Worm (Caenorhabditis elegans): ENCODE results near the gene nhr-48.

The nhr-48 gene

ce11 chrX:15721346-15721745 lies 13.3 kb downstream of the nhr-48 start, which contains the start of gene ZK662.5:
TSS of gene ZK662.5 (plus strand) at chrX:15721646.
- TF ChIP-seq egl-27 (tag; optimal IDR thresholded peaks at IDR 0.05) (no peak), fkh-2 (tag; optimal IDR thresholded peaks at IDR 0.05) (no peak), skn-1 (tag; optimal IDR thresholded peaks at IDR 0.05) (no peak)

ce11 chrX:15724994-15725393 lies 17.0 kb downstream of the nhr-48 start:
- TF ChIP-seq elt-1 (tag; optimal IDR thresholded peaks at IDR 0.05): no peak
- TF ChIP-seq pha-4 (tag; optimal IDR thresholded peaks at IDR 0.05): peak; percentile 78
- peak; percentile 74 for TF ChIP-seq snpc-4 (tag; optimal IDR thresholded peaks at IDR 0.05)
- peak; percentile 62 for TF ChIP-seq sea-2 (GFP tag; optimal IDR thresholded peaks at IDR 0.05)
- TF ChIP-seq aly-2 (tag; optimal IDR thresholded peaks at IDR 0.05): no peak
- TF ChIP-seq ceh-82 (tag; optimal IDR thresholded peaks at IDR 0.05): no peak
- TF ChIP-seq egl-27 (tag; optimal IDR thresholded peaks at IDR 0.05): no peak
- no peak for TF ChIP-seq nhr-77 (tag; optimal IDR thresholded peaks at IDR 0.05)
- TF ChIP-seq ama-1 (optimal IDR thresholded peaks at IDR 0.05): no peak
- no peak for TF ChIP-seq pqm-1 (tag; optimal IDR thresholded peaks at IDR 0.05)
- TF ChIP-seq unc-62 (GFP tag; optimal IDR thresholded peaks at IDR 0.05): no peak
- TF ChIP-seq ceh-28 (tag; optimal IDR thresholded peaks at IDR 0.05): no peak
- no peak for TF ChIP-seq eor-1 (tag; optimal IDR thresholded peaks at IDR 0.05)
- peak; percentile 27 for TF ChIP-seq skn-1 (tag; optimal IDR thresholded peaks at IDR 0.05)
- peak; percentile 46 for TF ChIP-seq hmg-11 (tag; optimal IDR thresholded peaks at IDR 0.05)
- no peak for TF ChIP-seq lsy-12 (tag; optimal IDR thresholded peaks at IDR 0.05)
- no peak for TF ChIP-seq mml-1 (tag; optimal IDR thresholded peaks at IDR 0.05)
- no peak for TF ChIP-seq nhr-11 (tag; optimal IDR thresholded peaks at IDR 0.05)
- no peak for TF ChIP-seq fkh-2 (tag; optimal IDR thresholded peaks at IDR 0.05)
- TF ChIP-seq ceh-16 (tag; optimal IDR thresholded peaks at IDR 0.05): no peak
- no peak for TF ChIP-seq nfya-1 (tag; optimal IDR thresholded peaks at IDR 0.05; ENCODE audit: insufficient read depth)
- TF ChIP-seq elt-3 (tag; optimal IDR thresholded peaks at IDR 0.05): no peak
- TF ChIP-seq mdl-1 (tag; optimal IDR thresholded peaks at IDR 0.05): no peak
- no peak for TF ChIP-seq nhr-28 (tag; optimal IDR thresholded peaks at IDR 0.05)
- no peak for TF ChIP-seq ceh-9 (tag; optimal IDR thresholded peaks at IDR 0.05)
- no peak for TF ChIP-seq tbx-2 (tag; optimal IDR thresholded peaks at IDR 0.05)
- peak; percentile 98 for TF ChIP-seq lin-15B (tag; optimal IDR thresholded peaks at IDR 0.05)
- no peak for TF ChIP-seq nhr-76 (tag; optimal IDR thresholded peaks at IDR 0.05)
- TF ChIP-seq ZK546.5 (tag; optimal IDR thresholded peaks at IDR 0.05): no peak
- no peak for TF ChIP-seq unc-39 (tag; optimal IDR thresholded peaks at IDR 0.05)
- peak; percentile 48 for TF ChIP-seq nhr-23 (tag; optimal IDR thresholded peaks at IDR 0.05)
- no peak for TF ChIP-seq nhr-67 (tag; optimal IDR thresholded peaks at IDR 0.05)
- no peak for TF ChIP-seq fkh-10 (GFP tag; optimal IDR thresholded peaks at IDR 0.05)
- no peak for TF ChIP-seq daf-12 (tag; optimal IDR thresholded peaks at IDR 0.05)
- TF ChIP-seq ztf-11 (tag; optimal IDR thresholded peaks at IDR 0.05): no peak
- no peak for TF ChIP-seq nhr-237 (tag; optimal IDR thresholded peaks at IDR 0.05)
- TF ChIP-seq zag-1 (tag; optimal IDR thresholded peaks at IDR 0.05): no peak
- TF ChIP-seq fos-1 (tag; optimal IDR thresholded peaks at IDR 0.05): no peak
- TF ChIP-seq egl-5 (tag; optimal IDR thresholded peaks at IDR 0.05): no peak
- TF ChIP-seq lin-39 (tag; optimal IDR thresholded peaks at IDR 0.05): no peak
- TF ChIP-seq nhr-12 (tag; optimal IDR thresholded peaks at IDR 0.05): no peak
- no peak for TF ChIP-seq ztf-4 (tag; optimal IDR thresholded peaks at IDR 0.05)
- TF ChIP-seq nhr-43 (tag; optimal IDR thresholded peaks at IDR 0.05; ENCODE audit: poor library complexity, severe bottlenecking): no peak
- peak; percentile 68 for TF ChIP-seq nhr-25 (tag; optimal IDR thresholded peaks at IDR 0.05)
- no peak for TF ChIP-seq R02D3.7 (tag; optimal IDR thresholded peaks at IDR 0.05)
- TF ChIP-seq elt-2 (tag; optimal IDR thresholded peaks at IDR 0.05): peak; percentile 24
- no peak for TF ChIP-seq jun-1 (tag; optimal IDR thresholded peaks at IDR 0.05)

All from whole organism, L3 larva.